Worm (Caenorhabditis elegans) whole organism, mixed stage, embryonic: ENCODE results near the gene K02A6.4.

ENCODE experiments used
- M03D4.4 ChIP-seq: sonication (generic microtip); optimal IDR thresholded peaks from 2 replicates; lab custom pipeline; 2017; ENCODE audit warnings: mild to moderate bottlenecking, missing genetic modification characterization, missing compliant biosample characterization
- bed-3 ChIP-seq: fragments of 200-800 bp; sonication (Bioruptor generic); optimal IDR thresholded peaks from 3 replicates; lab custom pipeline; 2018; ENCODE audit warnings: mild to moderate bottlenecking, missing genetic modification characterization, moderate library complexity, missing compliant biosample characterization
- blmp-1 ChIP-seq: fragments of 150-350 bp; optimal IDR thresholded peaks from 2 replicates; lab custom pipeline; 2014; ENCODE audit warnings: missing biosample characterization, missing genetic modification characterization
- ceh-39 ChIP-seq: fragments of 150-350 bp; optimal IDR thresholded peaks from 2 replicates; lab custom pipeline; 2014; ENCODE audit warnings: missing biosample characterization, missing genetic modification characterization
- ceh-43 ChIP-seq: fragments of 200-800 bp; sonication (Bioruptor generic); optimal IDR thresholded peaks from 2 replicates; lab custom pipeline; 2018; ENCODE audit warnings: mild to moderate bottlenecking, missing genetic modification characterization, moderate library complexity, missing compliant biosample characterization
- ceh-83 ChIP-seq: fragments of 200-800 bp; sonication (Bioruptor generic); optimal IDR thresholded peaks from 2 replicates; lab custom pipeline; 2018; ENCODE audit warnings: mild to moderate bottlenecking, missing genetic modification characterization, missing compliant biosample characterization
- ces-1 ChIP-seq: fragments of 150-350 bp; optimal IDR thresholded peaks from 2 replicates; lab custom pipeline; 2014; ENCODE audit warnings: missing biosample characterization, missing genetic modification reagents, missing genetic modification characterization
- cnd-1 ChIP-seq: fragments of 200-800 bp; sonication (Bioruptor generic); optimal IDR thresholded peaks from 2 replicates; lab custom pipeline; 2018; ENCODE audit warnings: mild to moderate bottlenecking, missing genetic modification characterization, missing compliant biosample characterization
- elt-1 ChIP-seq: sonication (generic microtip); optimal IDR thresholded peaks from 2 replicates; lab custom pipeline; 2017; ENCODE audit warnings: missing genetic modification characterization, mild to moderate bottlenecking, missing compliant biosample characterization, antibody characterized with exemption, moderate library complexity, borderline replicate concordance; ENCODE audit not compliant: insufficient read depth
- elt-3 ChIP-seq: fragments of 150-350 bp; optimal IDR thresholded peaks from 2 replicates; lab custom pipeline; 2014; ENCODE audit warnings: missing biosample characterization, missing genetic modification characterization
- flh-1 ChIP-seq: fragments of 200-800 bp; sonication (Bioruptor generic); optimal IDR thresholded peaks from 2 replicates; lab custom pipeline; 2018; ENCODE audit warnings: mild to moderate bottlenecking, missing genetic modification characterization, moderate library complexity, missing compliant biosample characterization
- ham-2 ChIP-seq: fragments of 200-800 bp; sonication (Bioruptor generic); optimal IDR thresholded peaks from 2 replicates; lab custom pipeline; 2018; ENCODE audit warnings: mild to moderate bottlenecking, missing genetic modification characterization, missing compliant biosample characterization
- lin-13 ChIP-seq: fragments of 150-350 bp; optimal IDR thresholded peaks from 2 replicates; lab custom pipeline; 2014; ENCODE audit warnings: missing biosample characterization, missing genetic modification characterization
- lin-32 ChIP-seq: fragments of 200-800 bp; sonication (Bioruptor generic); optimal IDR thresholded peaks from 2 replicates; lab custom pipeline; 2018; ENCODE audit warnings: mild to moderate bottlenecking, missing genetic modification characterization, missing compliant biosample characterization
- lsy-2 ChIP-seq: fragments of 150-350 bp; optimal IDR thresholded peaks from 2 replicates; lab custom pipeline; 2014; ENCODE audit warnings: missing biosample characterization, missing genetic modification characterization
- mab-5 ChIP-seq: fragments of 150-350 bp; optimal IDR thresholded peaks from 2 replicates; lab custom pipeline; 2014; ENCODE audit warnings: missing biosample characterization, missing genetic modification characterization
- mep-1 ChIP-seq: fragments of 150-350 bp; optimal IDR thresholded peaks from 2 replicates; lab custom pipeline; 2017; ENCODE audit warnings: missing biosample characterization, missing genetic modification reagents, missing genetic modification characterization, inconsistent platforms
- mls-2 ChIP-seq: sonication (generic microtip); optimal IDR thresholded peaks from 2 replicates; lab custom pipeline; 2016; ENCODE audit warnings: mild to moderate bottlenecking, missing genetic modification characterization, moderate library complexity, missing compliant biosample characterization
- nhr-12 ChIP-seq: fragments of 150-350 bp; optimal IDR thresholded peaks from 2 replicates; lab custom pipeline; 2014; ENCODE audit warnings: missing biosample characterization, missing genetic modification characterization
- nhr-2 ChIP-seq: fragments of 150-350 bp; optimal IDR thresholded peaks from 2 replicates; lab custom pipeline; 2014; ENCODE audit warnings: missing biosample characterization, missing genetic modification characterization
- nhr-237 ChIP-seq: fragments of 150-350 bp; optimal IDR thresholded peaks from 2 replicates; lab custom pipeline; 2014; ENCODE audit warnings: missing biosample characterization, missing genetic modification characterization
- nhr-76 ChIP-seq: sonication (generic microtip); optimal IDR thresholded peaks from 2 replicates; lab custom pipeline; 2017; ENCODE audit warnings: missing biosample characterization, missing genetic modification characterization
- pha-4 ChIP-seq: fragments of 150-350 bp; optimal IDR thresholded peaks from 2 replicates; lab custom pipeline; 2018; ENCODE audit warnings: missing biosample characterization, missing genetic modification reagents, missing genetic modification characterization
- sem-2 ChIP-seq: fragments of 200-800 bp; sonication (Bioruptor generic); optimal IDR thresholded peaks from 2 replicates; lab custom pipeline; 2018; ENCODE audit warnings: mild to moderate bottlenecking, missing genetic modification characterization, missing compliant biosample characterization
- sptf-1 ChIP-seq: sonication (generic microtip); optimal IDR thresholded peaks from 2 replicates; lab custom pipeline; 2017; ENCODE audit warnings: mild to moderate bottlenecking, missing genetic modification characterization, moderate library complexity, missing compliant biosample characterization
- unc-120 ChIP-seq: sonication (generic microtip); optimal IDR thresholded peaks from 2 replicates; lab custom pipeline; 2017; ENCODE audit warnings: missing genetic modification characterization, missing compliant biosample characterization; ENCODE audit not compliant: poor library complexity, severe bottlenecking
- unc-39 ChIP-seq: fragments of 150-350 bp; optimal IDR thresholded peaks from 2 replicates; lab custom pipeline; 2014; ENCODE audit warnings: missing biosample characterization, missing genetic modification characterization
- unc-62 ChIP-seq: fragments of 150-350 bp; optimal IDR thresholded peaks from 2 replicates; lab custom pipeline; 2014; ENCODE audit warnings: missing biosample characterization, missing genetic modification reagents, missing genetic modification characterization
- zip-8 ChIP-seq: fragments of 150-350 bp; optimal IDR thresholded peaks from 2 replicates; lab custom pipeline; 2014; ENCODE audit warnings: missing biosample characterization, missing genetic modification characterization
- ztf-11 ChIP-seq: fragments of 150-350 bp; optimal IDR thresholded peaks from 2 replicates; lab custom pipeline; 2014; ENCODE audit warnings: missing biosample characterization, missing genetic modification characterization

Gene K02A6.4

ce11 chrX:8230579-8230978 is 12.0 kb upstream of the K02A6.4 start:
- TF ChIP-seq ceh-39 (no peak), M03D4.4 (tag; lab: Kevin White, UChicago) (no peak), blmp-1 (tag; lab: Kevin White, UChicago) (no peak), nhr-2 (tag; lab: Kevin White, UChicago) (no peak), mep-1 (tag; lab: Kevin White, UChicago) (no peak), unc-120 (no peak), nhr-12 (tag; lab: Kevin White, UChicago) (no peak), nhr-76 (tag; lab: Kevin White, UChicago) (no peak), ceh-43 (GFP tag; lab: Kevin White, UChicago) (no peak)

ce11 chrX:8229221-8229620 is 10.7 kb upstream of the K02A6.4 start:
- TF ChIP-seq ceh-43 (GFP tag; lab: Kevin White, UChicago) = no peak
- peak; percentile 37 for TF ChIP-seq zip-8 (tag; lab: Kevin White, UChicago)

DNA sequence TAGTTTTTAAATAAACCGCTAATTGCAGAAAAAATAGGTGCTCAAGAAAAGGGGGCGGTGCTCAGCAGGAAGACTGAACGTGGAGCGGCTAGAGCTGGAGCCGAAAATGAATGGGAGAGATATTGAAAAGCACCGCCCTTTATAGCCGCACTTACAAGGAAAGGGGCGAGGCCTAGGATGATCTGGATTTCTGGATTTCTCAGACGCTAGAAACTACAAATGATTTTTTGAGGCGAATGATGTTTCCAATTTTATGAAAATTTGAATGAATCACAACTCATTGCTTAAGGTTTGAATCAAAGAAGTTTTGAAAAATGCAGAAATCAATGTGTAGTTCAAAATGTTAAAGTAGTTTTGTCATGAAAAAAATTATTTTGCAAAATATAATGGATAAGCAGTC is 6.4 kb upstream of the K02A6.4 start, which contains the start of gene K02A6.2:
Gene K02A6.2, minus strand, starts transcription at position 101 of the 400 bp plus-strand sequence.
- TF ChIP-seq mab-5 = no peak
- no peak for TF ChIP-seq bed-3 (GFP tag; lab: Kevin White, UChicago)
- TF ChIP-seq M03D4.4 (tag; lab: Kevin White, UChicago) = no peak
- no peak for TF ChIP-seq nhr-12 (tag; lab: Kevin White, UChicago)
- no peak for TF ChIP-seq flh-1 (GFP tag; lab: Kevin White, UChicago)
- TF ChIP-seq ham-2 (GFP tag; lab: Kevin White, UChicago) = no peak
- no peak for TF ChIP-seq ceh-39
- TF ChIP-seq pha-4 (tag; lab: Kevin White, UChicago) = no peak
- TF ChIP-seq mls-2 (tag; lab: Kevin White, UChicago) = no peak
- TF ChIP-seq ces-1 (GFP tag; lab: Kevin White, UChicago) = no peak
- TF ChIP-seq lsy-2 = no peak
- no peak for TF ChIP-seq blmp-1 (tag; lab: Kevin White, UChicago)
- TF ChIP-seq sem-2 (GFP tag; lab: Kevin White, UChicago) = no peak
- TF ChIP-seq unc-120 = no peak
- TF ChIP-seq cnd-1 (tag; lab: Kevin White, UChicago) = no peak
- TF ChIP-seq nhr-76 (tag; lab: Kevin White, UChicago) = no peak
- no peak for TF ChIP-seq sptf-1
- TF ChIP-seq lin-32 = no peak
- no peak for TF ChIP-seq nhr-2 (tag; lab: Kevin White, UChicago)

DNA sequence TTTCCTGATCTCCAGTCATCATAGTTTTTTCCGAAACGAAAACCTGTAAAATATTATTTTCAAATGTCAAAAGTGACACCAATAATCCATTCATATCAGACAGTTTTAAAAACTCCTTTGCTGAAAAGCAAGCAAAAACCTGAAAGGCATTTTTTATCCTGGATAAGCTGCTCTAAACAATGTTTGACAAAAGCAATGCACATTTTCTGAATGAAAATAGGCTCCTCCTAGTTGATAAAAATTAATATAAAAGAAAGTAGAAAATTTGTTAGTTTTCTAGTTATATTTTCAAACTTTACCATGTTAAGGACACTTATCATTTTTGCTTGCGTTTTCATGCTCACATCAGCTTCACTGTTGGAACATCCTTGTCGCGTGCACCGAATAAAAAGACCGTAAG is 875 bp upstream of the K02A6.4 start, which contains the start of gene K02A6.1:
Gene K02A6.1, plus strand, starts transcription at position 301 of the 400 bp plus-strand sequence.
- no peak for TF ChIP-seq ces-1 (GFP tag; lab: Kevin White, UChicago)
- TF ChIP-seq unc-62 (GFP tag; lab: Kevin White, UChicago) = no peak
- no peak for TF ChIP-seq flh-1 (GFP tag; lab: Kevin White, UChicago)
- TF ChIP-seq ztf-11 = no peak
- no peak for TF ChIP-seq ceh-83 (GFP tag; lab: Kevin White, UChicago)
- no peak for TF ChIP-seq lin-13
- no peak for TF ChIP-seq elt-1
- no peak for TF ChIP-seq nhr-237 (tag; lab: Kevin White, UChicago)
- TF ChIP-seq unc-39 (tag; lab: Kevin White, UChicago) = no peak

- TF ChIP-seq ztf-11 (no peak), sem-2 (GFP tag; lab: Kevin White, UChicago) (no peak), sptf-1 (no peak), cnd-1 (tag; lab: Kevin White, UChicago) (no peak), mab-5 (no peak), unc-39 (tag; lab: Kevin White, UChicago) (no peak), bed-3 (GFP tag; lab: Kevin White, UChicago) (no peak)
Measured at ce11 chrX:8216957-8217356, 1.6 kb downstream of the K02A6.4 start.

- TF ChIP-seq nhr-2 (tag; lab: Kevin White, UChicago) (no peak), elt-3 (tag; lab: Kevin White, UChicago) (no peak), nhr-76 (tag; lab: Kevin White, UChicago) (no peak), lin-13 (no peak), bed-3 (GFP tag; lab: Kevin White, UChicago) (no peak)
Measured at ce11 chrX:8214424-8215115, 4.0 kb downstream of the K02A6.4 start, which contains the start of gene C47D2.1. TSS of gene C47D2.1 (plus strand) at chrX:8215065.
